Fruit fly (Drosophila melanogaster) whole organism: ENCODE results near the gene Gr77a.

ENCODE experiments used
- CG8478 ChIP-seq: fragments of >200 bp; optimal IDR thresholded peaks from 2 replicates; lab custom pipeline; 2018; ENCODE audit warnings: inconsistent platforms
- Dll ChIP-seq: fragments of >200 bp; optimal IDR thresholded peaks from 2 replicates; lab custom pipeline; 2017
- EcR ChIP-seq, 2 experiments: fragments of >200 bp; optimal IDR thresholded peaks; 2 replicates each; lab custom pipeline; 2017; ENCODE audit warnings: missing biosample characterization in 2 of 2, missing genetic modification characterization in 2 of 2, missing genetic modification reagents in 2 of 2
- pan ChIP-seq: fragments of >200 bp; optimal IDR thresholded peaks from 2 replicates; lab custom pipeline; 2017
- psq ChIP-seq: fragments of >200 bp; optimal IDR thresholded peaks from 2 replicates; lab custom pipeline; 2017

- TF ChIP-seq EcR (GFP tag; optimal IDR thresholded peaks at IDR 0.05; lab: Kevin White, UChicago) (no peak), psq (lab: Kevin White, UChicago) (no peak), Dll (lab: Kevin White, UChicago) (no peak), pan (lab: Kevin White, UChicago) (no peak), CG8478 (no peak)
These were observed 48.2 kb downstream of the Gr77a start for dm6 chr3L:20690857-20691645.
